Fruit fly (Drosophila melanogaster) whole organism, embryonic: ENCODE data around the gene CG5986.

Experiments used
- Bdp1 ChIP-seq: fragments of 200-800 bp; sonication (Bioruptor generic); optimal IDR thresholded peaks from 3 replicates; lab custom pipeline; 2016; ENCODE audit warnings: missing biosample characterization, missing genetic modification characterization
- CG10209 ChIP-seq: fragments of 200-800 bp; sonication (Bioruptor generic); optimal IDR thresholded peaks from 3 replicates; lab custom pipeline; 2017; ENCODE audit warnings: missing biosample characterization, mild to moderate bottlenecking, missing genetic modification characterization, missing genetic modification reagents
- CG10321 ChIP-seq: fragments of 200-800 bp; sonication (Bioruptor generic); IDR thresholded peaks from 2 replicates; pipeline ENCODE4 v1.3.6; 2022; ENCODE audit warnings: missing biosample characterization, missing genetic modification characterization
- CG11695 ChIP-seq: fragments of 200-800 bp; sonication (Bioruptor generic); IDR thresholded peaks from 3 replicates; pipeline ENCODE4 v1.3.6; 2022; ENCODE audit warnings: missing biosample characterization, missing genetic modification characterization
- CG11723 ChIP-seq: fragments of 200-800 bp; sonication (Bioruptor generic); optimal IDR thresholded peaks from 2 replicates; lab custom pipeline; 2017; ENCODE audit warnings: missing biosample characterization, mild to moderate bottlenecking, missing genetic modification characterization
- CG14014 ChIP-seq: fragments of 200-800 bp; sonication (Bioruptor generic); IDR thresholded peaks from 2 replicates; pipeline ENCODE4 v1.3.6; 2022; ENCODE audit warnings: missing biosample characterization, missing genetic modification characterization
- CG14050 ChIP-seq: fragments of 200-800 bp; sonication (Bioruptor generic); IDR thresholded peaks from 3 replicates; pipeline ENCODE4 v1.3.6; 2022; ENCODE audit warnings: missing biosample characterization, missing genetic modification characterization
- CG15011 ChIP-seq: fragments of 200-800 bp; sonication (Bioruptor generic); optimal IDR thresholded peaks from 3 replicates; lab custom pipeline; 2018; ENCODE audit warnings: missing biosample characterization, mild to moderate bottlenecking, missing genetic modification characterization
- CG1602 ChIP-seq: fragments of 200-800 bp; sonication (Bioruptor generic); optimal IDR thresholded peaks from 3 replicates; lab custom pipeline; 2016; ENCODE audit warnings: missing biosample characterization, missing genetic modification characterization
- CG16813 ChIP-seq: fragments of 200-800 bp; sonication (Bioruptor generic); IDR thresholded peaks from 3 replicates; pipeline ENCODE4 v1.3.6; 2022; ENCODE audit warnings: missing biosample characterization, missing genetic modification characterization; ENCODE audit not compliant: partially characterized antibody
- CG17802 ChIP-seq: fragments of 200-800 bp; sonication (Bioruptor generic); optimal IDR thresholded peaks from 2 replicates; lab custom pipeline; 2018; ENCODE audit warnings: missing biosample characterization, mild to moderate bottlenecking, missing genetic modification characterization, moderate library complexity
- CG17829 ChIP-seq: fragments of 200-800 bp; optimal IDR thresholded peaks from 2 replicates; lab custom pipeline; 2019; ENCODE audit warnings: missing biosample characterization, mild to moderate bottlenecking, missing genetic modification characterization, moderate library complexity
- CG2120 ChIP-seq: fragments of 200-800 bp; sonication (Bioruptor generic); optimal IDR thresholded peaks from 3 replicates; lab custom pipeline; 2016; ENCODE audit warnings: missing biosample characterization, missing genetic modification characterization
- CG2202 ChIP-seq: fragments of 200-800 bp; sonication (Bioruptor generic); optimal IDR thresholded peaks from 2 replicates; lab custom pipeline; 2018; ENCODE audit warnings: missing biosample characterization, mild to moderate bottlenecking, missing genetic modification characterization
- CG32532 ChIP-seq: fragments of 200-800 bp; sonication (Bioruptor generic); IDR thresholded peaks from 2 replicates; pipeline ENCODE4 v1.3.6; 2022; ENCODE audit warnings: missing biosample characterization, missing genetic modification characterization
- CG3281 ChIP-seq: fragments of 200-800 bp; sonication (Bioruptor generic); optimal IDR thresholded peaks from 3 replicates; lab custom pipeline; 2017; ENCODE audit warnings: missing biosample characterization, mild to moderate bottlenecking, missing genetic modification characterization
- CG5180 ChIP-seq: fragments of 200-800 bp; sonication (Bioruptor generic); optimal IDR thresholded peaks from 3 replicates; lab custom pipeline; 2017; ENCODE audit warnings: missing biosample characterization, missing genetic modification characterization, mild to moderate bottlenecking, moderate library complexity, missing genetic modification reagents
- D19A ChIP-seq: fragments of 200-800 bp; optimal IDR thresholded peaks from 3 replicates; lab custom pipeline; 2019; ENCODE audit warnings: missing biosample characterization, mild to moderate bottlenecking, missing genetic modification characterization, moderate library complexity
- Dfd ChIP-seq, 2 experiments: fragments of >200 bp; optimal IDR thresholded peaks; 2 replicates each; lab custom pipeline; 2017; ENCODE audit warnings: missing biosample characterization in 2 of 2, missing genetic modification characterization in 2 of 2
- Dip2 ChIP-seq: fragments of 200-800 bp; sonication (Bioruptor generic); IDR thresholded peaks from 2 replicates; pipeline ENCODE4 v1.3.6; 2022; ENCODE audit warnings: missing biosample characterization, missing genetic modification characterization
- ERR ChIP-seq: fragments of 200-800 bp; sonication (Bioruptor generic); optimal IDR thresholded peaks from 2 replicates; lab custom pipeline; 2016; ENCODE audit warnings: missing biosample characterization, missing genetic modification characterization
- Fer1 ChIP-seq: fragments of 200-800 bp; sonication (Bioruptor generic); optimal IDR thresholded peaks from 2 replicates; lab custom pipeline; 2017; ENCODE audit warnings: missing biosample characterization, mild to moderate bottlenecking, missing genetic modification characterization
- Mes4 ChIP-seq: fragments of 200-800 bp; sonication (Bioruptor generic); optimal IDR thresholded peaks from 2 replicates; lab custom pipeline; 2016; ENCODE audit warnings: missing biosample characterization, missing genetic modification characterization
- Ptx1 ChIP-seq: fragments of 200-800 bp; sonication (Bioruptor generic); IDR thresholded peaks from 2 replicates; pipeline ENCODE4 v1.3.6; 2022; ENCODE audit warnings: missing biosample characterization, missing genetic modification characterization
- Ravus ChIP-seq: fragments of 200-800 bp; sonication (Bioruptor generic); IDR thresholded peaks from 2 replicates; pipeline ENCODE4 v1.3.6; 2022; ENCODE audit warnings: missing biosample characterization, missing genetic modification characterization
- Sox102F ChIP-seq: fragments of 200-800 bp; sonication (Bioruptor generic); optimal IDR thresholded peaks from 2 replicates; lab custom pipeline; 2018; ENCODE audit warnings: missing biosample characterization, mild to moderate bottlenecking, missing genetic modification characterization, moderate library complexity
- Sry-δ ChIP-seq: fragments of 200-800 bp; sonication (Bioruptor generic); optimal IDR thresholded peaks from 2 replicates; lab custom pipeline; 2016; ENCODE audit warnings: missing biosample characterization, missing genetic modification characterization
- ab ChIP-seq: fragments of 200-800 bp; sonication (Bioruptor generic); optimal IDR thresholded peaks from 2 replicates; lab custom pipeline; 2016; ENCODE audit warnings: missing biosample characterization, missing genetic modification characterization
- al ChIP-seq: fragments of 200-800 bp; sonication (Bioruptor generic); IDR thresholded peaks from 2 replicates; pipeline ENCODE4 v1.3.6; 2022; ENCODE audit warnings: missing biosample characterization, missing genetic modification characterization
- bcd ChIP-seq: fragments of 200-800 bp; sonication (Bioruptor generic); optimal IDR thresholded peaks from 2 replicates; lab custom pipeline; 2017; ENCODE audit warnings: missing biosample characterization, mild to moderate bottlenecking, missing genetic modification characterization
- caup ChIP-seq: fragments of 200-800 bp; sonication (Bioruptor generic); optimal IDR thresholded peaks from 3 replicates; lab custom pipeline; 2017; ENCODE audit warnings: missing biosample characterization, mild to moderate bottlenecking, missing genetic modification characterization, moderate library complexity; ENCODE audit not compliant: severe bottlenecking
- chm ChIP-seq: fragments of 200-800 bp; sonication (Bioruptor generic); IDR thresholded peaks from 2 replicates; pipeline ENCODE4 v1.3.6; 2022; ENCODE audit warnings: missing biosample characterization, missing genetic modification characterization
- crp ChIP-seq, 2 experiments: fragments of 200-800 bp; sonication (Bioruptor generic); optimal IDR thresholded peaks; 2 replicates in 1 of 2; 3 replicates in 1 of 2; lab custom pipeline; 2017; ENCODE audit warnings: missing biosample characterization in 2 of 2, missing genetic modification characterization in 2 of 2, mild to moderate bottlenecking in 1 of 2, moderate library complexity in 1 of 2
- cwo ChIP-seq: fragments of 200-800 bp; sonication (Bioruptor generic); optimal IDR thresholded peaks from 3 replicates; lab custom pipeline; 2017; ENCODE audit warnings: missing biosample characterization, missing genetic modification characterization, mild to moderate bottlenecking, moderate library complexity, missing genetic modification reagents
- danr ChIP-seq: fragments of 200-800 bp; sonication (Bioruptor generic); IDR thresholded peaks from 2 replicates; pipeline ENCODE4 v1.3.6; 2022; ENCODE audit warnings: missing biosample characterization, missing genetic modification characterization
- disco-r ChIP-seq: fragments of 200-800 bp; sonication (Bioruptor generic); optimal IDR thresholded peaks from 2 replicates; lab custom pipeline; 2016; ENCODE audit warnings: missing biosample characterization, missing genetic modification characterization
- fd102C ChIP-seq: fragments of 200-800 bp; sonication (Bioruptor generic); optimal IDR thresholded peaks from 2 replicates; lab custom pipeline; 2018; ENCODE audit warnings: missing biosample characterization, mild to moderate bottlenecking, missing genetic modification characterization, moderate library complexity
- grn ChIP-seq: fragments of 200-800 bp; sonication (Bioruptor generic); optimal IDR thresholded peaks from 3 replicates; lab custom pipeline; 2017; ENCODE audit warnings: missing biosample characterization, missing genetic modification characterization
- hbn ChIP-seq: fragments of 200-800 bp; sonication (Bioruptor generic); IDR thresholded peaks from 2 replicates; pipeline ENCODE4 v1.3.6; 2022; ENCODE audit warnings: missing biosample characterization, missing genetic modification characterization; ENCODE audit not compliant: partially characterized antibody
- inv ChIP-seq: fragments of 200-800 bp; sonication (Bioruptor generic); IDR thresholded peaks from 2 replicates; pipeline ENCODE4 v1.3.6; 2022; ENCODE audit warnings: missing biosample characterization, missing genetic modification characterization; ENCODE audit not compliant: partially characterized antibody
- lov ChIP-seq, 2 experiments: fragments of 200-800 bp in 1 of 2; fragments of >200 bp in 1 of 2; sonication (Bioruptor generic) in 1 of 2; IDR thresholded peaks in 1 of 2; optimal IDR thresholded peaks in 1 of 2; 2 replicates in 1 of 2; 3 replicates in 1 of 2; pipeline versions ENCODE4 v1.3.6 to Lab custom; 2017 to 2022; ENCODE audit warnings: missing biosample characterization in 1 of 2, missing genetic modification characterization in 1 of 2
- maf-S ChIP-seq: fragments of 200-800 bp; sonication (Bioruptor generic); optimal IDR thresholded peaks from 2 replicates; lab custom pipeline; 2016; ENCODE audit warnings: missing biosample characterization, missing genetic modification characterization
- nerfin-1 ChIP-seq: fragments of 200-800 bp; sonication (Bioruptor generic); optimal IDR thresholded peaks from 3 replicates; lab custom pipeline; 2019; ENCODE audit warnings: missing biosample characterization, mild to moderate bottlenecking, missing genetic modification characterization, moderate library complexity
- nmo ChIP-seq: fragments of 200-800 bp; sonication (Bioruptor generic); optimal IDR thresholded peaks from 2 replicates; lab custom pipeline; 2018; ENCODE audit warnings: missing biosample characterization, mild to moderate bottlenecking, missing genetic modification characterization, moderate library complexity
- nom ChIP-seq: fragments of 200-800 bp; sonication (Bioruptor generic); optimal IDR thresholded peaks from 2 replicates; lab custom pipeline; 2017; ENCODE audit warnings: missing biosample characterization, missing genetic modification characterization, mild to moderate bottlenecking, moderate library complexity, missing genetic modification reagents
- pum ChIP-seq: fragments of 200-800 bp; sonication (Bioruptor generic); optimal IDR thresholded peaks from 2 replicates; lab custom pipeline; 2016; ENCODE audit warnings: missing biosample characterization, missing genetic modification characterization
- repo ChIP-seq: fragments of 200-800 bp; sonication (Bioruptor generic); optimal IDR thresholded peaks from 2 replicates; lab custom pipeline; 2016; ENCODE audit warnings: missing biosample characterization, missing genetic modification characterization
- rib ChIP-seq: fragments of 200-800 bp; sonication (Bioruptor generic); IDR thresholded peaks from 2 replicates; pipeline ENCODE4 v1.3.6; 2022; ENCODE audit warnings: missing biosample characterization, missing genetic modification characterization
- schlank ChIP-seq: fragments of 200-800 bp; sonication (Bioruptor generic); optimal IDR thresholded peaks from 2 replicates; lab custom pipeline; 2018; ENCODE audit warnings: missing biosample characterization, mild to moderate bottlenecking, missing genetic modification characterization
- tap ChIP-seq: fragments of 200-800 bp; optimal IDR thresholded peaks from 3 replicates; lab custom pipeline; 2019; ENCODE audit warnings: missing biosample characterization, mild to moderate bottlenecking, missing genetic modification characterization, moderate library complexity
- usp ChIP-seq: fragments of >200 bp; optimal IDR thresholded peaks from 2 replicates; lab custom pipeline; 2017; ENCODE audit warnings: missing biosample characterization, missing genetic modification characterization

Gene CG5986

dm6 chr3R:24058041-24058440, 10.5 kb downstream of the CG5986 start, which contains the start of gene SMC1 (continued):
- TF ChIP-seq CG11723 (no peak), CG17802 (tag; lab: Kevin White, UChicago) (no peak), caup (GFP tag; lab: Kevin White, UChicago) (no peak), rib (no peak), nerfin-1 (tag; lab: Kevin White, UChicago) (no peak), hbn (GFP tag; lab: Robert Waterston, UW) (peak; percentile 99), Mes4 (peak; percentile 13), maf-S (GFP tag; lab: Kevin White, UChicago) (peak; percentile 1), Fer1 (peak; percentile 51), Ravus (no peak), CG15011 (GFP tag; lab: Kevin White, UChicago) (no peak), ab (GFP tag; lab: Kevin White, UChicago) (no peak), danr (GFP tag; lab: Robert Waterston, UW) (no peak), crp (GFP tag; optimal IDR thresholded peaks at IDR 0.05; lab: Kevin White, UChicago) (peak in 1 of 2 experiments; percentile 25), CG32532 (GFP tag; lab: Robert Waterston, UW) (peak; percentile 67), usp (GFP tag; lab: Kevin White, UChicago) (no peak), tap (tag; lab: Kevin White, UChicago) (no peak), CG2120 (GFP tag; lab: Kevin White, UChicago) (peak; percentile 52), fd102C (GFP tag; lab: Kevin White, UChicago) (no peak), Sry-δ (GFP tag; lab: Kevin White, UChicago) (peak; percentile 99), CG14050 (GFP tag; lab: Robert Waterston, UW) (no peak), Dip2 (GFP tag; lab: Robert Waterston, UW) (no peak), lov (optimal IDR thresholded peaks at IDR 0.05; lab: Kevin White, UChicago) (no peak), lov (GFP tag; IDR thresholded peaks at IDR 0.05; lab: Robert Waterston, UW) (no peak), Dfd (GFP tag; optimal IDR thresholded peaks at IDR 0.05; lab: Kevin White, UChicago) (no peak), cwo (GFP tag; lab: Kevin White, UChicago) (no peak), CG3281 (GFP tag; lab: Kevin White, UChicago) (no peak), D19A (tag; lab: Kevin White, UChicago) (peak; percentile 20), Sox102F (GFP tag; lab: Kevin White, UChicago) (no peak), CG11695 (GFP tag; lab: Robert Waterston, UW) (no peak), disco-r (GFP tag; lab: Kevin White, UChicago) (no peak), nmo (no peak), CG10321 (GFP tag; lab: Robert Waterston, UW) (no peak), nom (GFP tag; lab: Kevin White, UChicago) (peak; percentile 6), grn (no peak), Bdp1 (no peak), CG16813 (GFP tag; lab: Robert Waterston, UW) (peak; percentile 100), CG1602 (GFP tag; lab: Kevin White, UChicago) (no peak), CG5180 (GFP tag; lab: Kevin White, UChicago) (no peak), chm (no peak), bcd (GFP tag; lab: Kevin White, UChicago) (no peak), repo (GFP tag; lab: Kevin White, UChicago) (no peak), pum (GFP tag; lab: Kevin White, UChicago) (no peak), CG2202 (tag; lab: Kevin White, UChicago) (no peak), Ptx1 (no peak), CG14014 (GFP tag; lab: Robert Waterston, UW) (no peak; the same call in 1 of the 2 replicates), al (peak; percentile 33; the same call in 1 of the 2 replicates), ERR (GFP tag; lab: Kevin White, UChicago) (peak; percentile 92), inv (peak; percentile 100), CG10209 (GFP tag; lab: Kevin White, UChicago) (no peak), schlank (tag; lab: Kevin White, UChicago) (peak; percentile 24), CG17829 (tag; lab: Kevin White, UChicago) (peak; percentile 68)
